Fruit fly (Drosophila melanogaster): Measurements from ENCODE around the gene MKP-4.

dm6 chrX:19601644-19602043, 21.3 kb upstream of the MKP-4 start, which contains the start of gene CG14220:
- TF ChIP-seq Dfd (GFP tag; optimal IDR thresholded peaks at IDR 0.05) (no peak), usp (GFP tag; optimal IDR thresholded peaks at IDR 0.05) (no peak), dmrt93B (GFP tag; optimal IDR thresholded peaks at IDR 0.05) (no peak), OdsH (GFP tag; optimal IDR thresholded peaks at IDR 0.05) (no peak), psq (GFP tag; optimal IDR thresholded peaks at IDR 0.05) (no peak), Rel (GFP tag; optimal IDR thresholded peaks at IDR 0.05) (no peak), Rel (tag; optimal IDR thresholded peaks at IDR 0.05) (peak; percentile 46), rgr (GFP tag; optimal IDR thresholded peaks at IDR 0.05) (no peak), jim (GFP tag; optimal IDR thresholded peaks at IDR 0.05) (no peak), Hr78 (GFP tag; optimal IDR thresholded peaks at IDR 0.05) (no peak)

Data from whole organism, wandering third instar larva.